Worm (Caenorhabditis elegans) whole organism, mixed stage, embryonic: ENCODE data around the gene tsp-3.

Experiments
- ceh-39 ChIP-seq: fragments of 150-350 bp; optimal IDR thresholded peaks from 2 replicates; lab custom pipeline; 2014; ENCODE audit warnings: missing biosample characterization, missing genetic modification characterization
- ces-1 ChIP-seq: fragments of 150-350 bp; optimal IDR thresholded peaks from 2 replicates; lab custom pipeline; 2014; ENCODE audit warnings: missing biosample characterization, missing genetic modification reagents, missing genetic modification characterization
- elt-3 ChIP-seq: fragments of 150-350 bp; optimal IDR thresholded peaks from 2 replicates; lab custom pipeline; 2014; ENCODE audit warnings: missing biosample characterization, missing genetic modification characterization
- lin-13 ChIP-seq: fragments of 150-350 bp; optimal IDR thresholded peaks from 2 replicates; lab custom pipeline; 2014; ENCODE audit warnings: missing biosample characterization, missing genetic modification characterization
- mep-1 ChIP-seq: fragments of 150-350 bp; optimal IDR thresholded peaks from 2 replicates; lab custom pipeline; 2017; ENCODE audit warnings: missing biosample characterization, missing genetic modification reagents, missing genetic modification characterization, inconsistent platforms
- nhr-237 ChIP-seq: fragments of 150-350 bp; optimal IDR thresholded peaks from 2 replicates; lab custom pipeline; 2014; ENCODE audit warnings: missing biosample characterization, missing genetic modification characterization
- nhr-28 ChIP-seq: fragments of 150-350 bp; optimal IDR thresholded peaks from 2 replicates; lab custom pipeline; 2014; ENCODE audit warnings: missing biosample characterization, missing genetic modification characterization
- pha-4 ChIP-seq: fragments of 150-350 bp; optimal IDR thresholded peaks from 2 replicates; lab custom pipeline; 2018; ENCODE audit warnings: missing biosample characterization, missing genetic modification reagents, missing genetic modification characterization
- sem-2 ChIP-seq: fragments of 200-800 bp; sonication (Bioruptor generic); optimal IDR thresholded peaks from 2 replicates; lab custom pipeline; 2018; ENCODE audit warnings: mild to moderate bottlenecking, missing genetic modification characterization, missing compliant biosample characterization
- snpc-4 ChIP-seq: fragments of 150-350 bp; optimal IDR thresholded peaks from 2 replicates; lab custom pipeline; 2014; ENCODE audit warnings: missing biosample characterization, missing genetic modification characterization
- unc-62 ChIP-seq: fragments of 150-350 bp; optimal IDR thresholded peaks from 2 replicates; lab custom pipeline; 2014; ENCODE audit warnings: missing biosample characterization, missing genetic modification reagents, missing genetic modification characterization
- ztf-11 ChIP-seq: fragments of 150-350 bp; optimal IDR thresholded peaks from 2 replicates; lab custom pipeline; 2014; ENCODE audit warnings: missing biosample characterization, missing genetic modification characterization

ce11 chrIII:13164902-13165301 is 47.6 kb upstream of the tsp-3 start:
- TF ChIP-seq pha-4 (tag; lab: Kevin White, UChicago) (no peak), mep-1 (tag; lab: Kevin White, UChicago) (no peak), snpc-4 (tag; lab: Kevin White, UChicago) (no peak), ces-1 (GFP tag; lab: Kevin White, UChicago) (no peak), ceh-39 (tag; lab: Kevin White, UChicago) (no peak), unc-62 (GFP tag; lab: Kevin White, UChicago) (no peak), ztf-11 (tag; lab: Kevin White, UChicago) (no peak), sem-2 (no peak), lin-13 (no peak), nhr-28 (tag; lab: Kevin White, UChicago) (no peak), nhr-237 (tag; lab: Kevin White, UChicago) (no peak), elt-3 (tag; lab: Kevin White, UChicago) (no peak)
